Worm (Caenorhabditis elegans): ENCODE measurements around the gene bre-2.

Gene bre-2

DNA sequence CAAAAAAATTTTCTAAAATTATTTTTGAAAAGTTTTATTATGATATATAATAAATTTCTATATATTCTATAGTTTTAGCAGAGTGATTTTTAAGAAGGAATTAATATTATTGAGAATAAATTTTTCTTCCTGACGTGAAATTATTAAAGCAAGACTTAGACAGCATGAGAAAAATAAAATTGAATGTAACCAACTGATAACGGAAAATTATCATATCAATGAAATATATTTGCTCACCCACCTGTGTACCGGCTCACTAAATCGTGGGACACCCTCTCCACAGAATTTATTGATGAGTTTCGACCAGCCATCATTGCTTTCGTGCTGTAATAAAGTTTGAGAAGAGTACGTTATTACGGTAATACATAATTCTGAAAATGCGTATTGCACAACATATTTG is at the start of gene bre-2:
Gene bre-2, minus strand, starts transcription at position 326 of the 400 bp plus-strand sequence.
- TF ChIP-seq ref-1 (GFP tag; conservative IDR thresholded peaks at IDR 0.05) (no peak), ztf-29 (GFP tag; IDR thresholded peaks at IDR 0.05) (no peak), flt-1 (GFP tag; IDR thresholded peaks at IDR 0.05) (no peak), tab-1 (GFP tag; IDR thresholded peaks at IDR 0.05) (no peak), cog-1 (tag; optimal IDR thresholded peaks at IDR 0.05) (no peak), ztf-23 (GFP tag; IDR thresholded peaks at IDR 0.05) (no peak), T22C8.4 (GFP tag; IDR thresholded peaks at IDR 0.05) (no peak), klf-2 (GFP tag; conservative IDR thresholded peaks at IDR 0.05) (no peak)

DNA sequence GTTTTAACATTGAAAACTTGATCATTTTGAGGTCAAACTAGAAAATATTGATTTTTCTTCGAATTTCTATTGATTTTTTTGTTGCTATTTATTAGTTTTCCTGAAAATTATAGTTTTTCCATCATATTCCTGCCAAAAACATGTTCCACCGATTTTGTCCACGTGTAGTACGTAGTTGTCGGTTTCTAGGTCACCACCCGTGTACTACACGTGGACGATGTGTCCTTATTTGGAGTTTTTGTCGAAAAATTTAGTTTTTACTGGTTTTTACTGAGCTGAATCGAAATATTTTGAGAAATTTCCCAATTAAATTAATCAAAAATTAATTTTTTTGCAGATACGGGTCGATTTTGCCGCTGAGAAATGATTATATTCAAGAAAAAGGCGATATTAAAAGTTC is 48.3 kb upstream of the bre-2 start:
- TF ChIP-seq ztf-23 (GFP tag; IDR thresholded peaks at IDR 0.05) (0 out of 2 replicates have a peak, but pooled peaks have one; percentile 47), ztf-29 (GFP tag; IDR thresholded peaks at IDR 0.05) (no peak), cog-1 (tag; optimal IDR thresholded peaks at IDR 0.05) (peak; percentile 33)

DNA sequence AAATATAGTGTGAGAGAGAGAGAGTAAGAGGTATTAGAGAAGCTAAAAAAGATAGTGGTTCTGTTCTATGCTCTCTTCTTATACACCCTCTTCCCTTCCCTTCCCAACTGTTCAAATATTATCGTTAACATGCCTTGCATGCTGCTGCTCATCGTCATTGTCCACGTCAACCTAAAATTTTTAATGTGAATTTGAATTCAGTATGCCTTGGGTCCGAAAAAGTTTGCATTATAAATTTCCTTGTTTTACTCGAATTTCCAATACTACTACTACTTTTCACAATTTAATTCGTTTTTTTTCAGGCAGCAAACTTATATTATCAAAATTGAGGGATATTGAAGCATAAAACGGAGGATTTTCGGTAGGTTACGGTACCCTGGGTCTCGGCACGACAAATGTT is 47.7 kb upstream of the bre-2 start, which contains the start of gene gly-5:
Gene gly-5, plus strand, starts transcription at position 301 of the 400 bp plus-strand sequence.
- no peak for TF ChIP-seq ref-1 (GFP tag; conservative IDR thresholded peaks at IDR 0.05)
- TF ChIP-seq cog-1 (tag; optimal IDR thresholded peaks at IDR 0.05), result no peak
- no peak for TF ChIP-seq ztf-29 (GFP tag; IDR thresholded peaks at IDR 0.05)
- no peak for TF ChIP-seq klf-2 (GFP tag; conservative IDR thresholded peaks at IDR 0.05)
- no peak for TF ChIP-seq T22C8.4 (GFP tag; IDR thresholded peaks at IDR 0.05)
- no peak for TF ChIP-seq med-1 (GFP tag; optimal IDR thresholded peaks at IDR 0.05; ENCODE audit: insufficient read depth)
- no peak for TF ChIP-seq tab-1 (GFP tag; IDR thresholded peaks at IDR 0.05)
- no peak for TF ChIP-seq ztf-23 (GFP tag; IDR thresholded peaks at IDR 0.05)
- TF ChIP-seq flt-1 (GFP tag; IDR thresholded peaks at IDR 0.05), result no peak

DNA sequence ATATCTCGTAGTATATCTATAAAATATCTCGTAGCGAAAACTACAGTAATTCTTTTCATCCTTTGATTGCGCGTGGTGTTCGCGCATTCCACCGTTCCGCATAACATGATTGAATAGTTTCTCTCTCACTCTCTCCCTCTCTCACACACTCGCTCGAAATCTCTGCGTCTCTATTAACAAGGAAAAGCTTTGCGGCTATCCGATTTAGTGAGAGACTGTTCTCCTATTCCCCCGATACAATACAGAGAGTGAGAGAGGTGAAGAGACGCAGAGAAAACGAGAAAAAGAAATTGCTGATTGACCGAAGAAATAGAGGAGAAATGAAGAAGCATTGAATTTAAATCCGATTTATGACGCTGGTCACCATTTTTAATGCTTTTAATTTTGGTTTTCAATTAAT is 42.6 kb upstream of the bre-2 start:
- TF ChIP-seq flt-1 (GFP tag; IDR thresholded peaks at IDR 0.05), result no peak
- TF ChIP-seq ztf-29 (GFP tag; IDR thresholded peaks at IDR 0.05), result peak; percentile 74
- peak; percentile 63 for TF ChIP-seq cog-1 (tag; optimal IDR thresholded peaks at IDR 0.05)
- TF ChIP-seq ztf-23 (GFP tag; IDR thresholded peaks at IDR 0.05), result no peak

DNA sequence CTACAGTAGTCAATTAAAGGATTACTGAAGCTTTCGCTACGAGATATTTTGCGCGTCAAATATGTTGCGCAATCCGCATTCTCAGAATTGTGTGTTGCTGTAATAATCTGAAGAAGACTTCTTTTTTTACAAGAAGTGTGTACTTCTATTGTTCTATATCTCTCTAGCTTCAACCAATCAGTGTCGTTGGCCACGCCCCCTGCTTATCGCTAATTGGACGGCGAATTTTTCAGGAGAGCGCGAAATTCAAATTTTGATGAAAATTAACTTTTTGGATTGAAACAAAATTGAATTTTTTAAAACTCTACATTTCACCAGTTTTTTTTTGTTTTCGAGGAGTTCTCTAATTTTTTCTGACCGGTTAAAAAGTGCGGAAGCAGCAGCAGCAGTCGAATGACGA is 37.5 kb upstream of the bre-2 start:
- TF ChIP-seq T22C8.4 (GFP tag; IDR thresholded peaks at IDR 0.05), result no peak
- TF ChIP-seq med-1 (GFP tag; optimal IDR thresholded peaks at IDR 0.05; ENCODE audit: insufficient read depth), result no peak
- TF ChIP-seq ref-1 (GFP tag; conservative IDR thresholded peaks at IDR 0.05), result no peak
- TF ChIP-seq tab-1 (GFP tag; IDR thresholded peaks at IDR 0.05), result no peak
- TF ChIP-seq cog-1 (tag; optimal IDR thresholded peaks at IDR 0.05), result no peak
- TF ChIP-seq klf-2 (GFP tag; conservative IDR thresholded peaks at IDR 0.05), result no peak
- no peak for TF ChIP-seq ztf-23 (GFP tag; IDR thresholded peaks at IDR 0.05)
- TF ChIP-seq flt-1 (GFP tag; IDR thresholded peaks at IDR 0.05), result no peak

DNA sequence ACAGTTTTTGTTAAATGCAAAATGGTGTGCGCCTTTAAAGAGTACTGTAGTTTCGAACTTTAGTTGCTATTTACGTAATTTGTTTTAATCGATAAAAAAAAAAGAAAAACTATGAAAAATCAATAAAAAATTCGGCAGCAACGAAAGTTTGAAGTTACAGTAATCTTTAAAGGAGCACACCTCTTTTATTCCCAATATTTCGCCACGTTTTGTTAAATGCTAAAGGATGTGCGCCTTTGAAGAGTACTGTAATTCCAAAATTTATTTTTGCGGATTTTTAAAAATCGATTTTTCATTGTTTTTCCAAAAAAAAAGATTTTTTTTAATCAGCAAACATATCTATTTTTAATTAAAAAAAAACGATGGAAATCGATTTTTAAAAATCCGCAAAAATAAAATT is 34.3 kb upstream of the bre-2 start:
- TF ChIP-seq cog-1 (tag; optimal IDR thresholded peaks at IDR 0.05) (no peak), ref-1 (GFP tag; conservative IDR thresholded peaks at IDR 0.05) (no peak), ztf-29 (GFP tag; IDR thresholded peaks at IDR 0.05) (no peak), med-1 (GFP tag; optimal IDR thresholded peaks at IDR 0.05; ENCODE audit: insufficient read depth) (no peak), klf-2 (GFP tag; conservative IDR thresholded peaks at IDR 0.05) (no peak), tab-1 (GFP tag; IDR thresholded peaks at IDR 0.05) (no peak), ztf-23 (GFP tag; IDR thresholded peaks at IDR 0.05) (no peak), T22C8.4 (GFP tag; IDR thresholded peaks at IDR 0.05) (no peak), flt-1 (GFP tag; IDR thresholded peaks at IDR 0.05) (no peak)

DNA sequence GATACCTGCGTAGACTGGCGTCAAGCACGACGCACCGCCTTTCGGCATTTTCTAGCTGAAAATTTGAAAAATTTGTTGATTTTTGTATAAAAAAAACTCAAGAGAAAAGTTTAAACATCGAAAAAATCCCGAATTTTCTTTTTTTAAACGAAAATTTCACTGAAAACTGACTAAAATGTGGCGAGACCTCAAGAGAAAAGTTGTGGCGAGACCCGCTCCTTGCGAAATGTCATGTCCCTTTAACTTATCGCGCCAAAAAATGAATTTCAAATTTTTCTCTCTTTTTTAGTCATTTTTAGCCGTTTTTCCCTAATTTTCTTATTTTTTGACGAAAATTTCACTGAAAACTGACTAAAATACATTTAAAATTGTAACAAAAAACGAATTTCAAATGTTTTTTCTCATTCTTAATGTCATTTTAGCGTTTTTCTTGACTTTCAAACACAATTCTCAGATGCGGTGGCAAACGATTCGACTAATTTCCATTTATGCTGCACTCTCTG is 30.1 kb upstream of the bre-2 start, which contains the start of the genes snpc-1.2 and Y39E4B.5:
Gene snpc-1.2, minus strand, starts transcription at position 78 of the 503 bp plus-strand sequence.
Gene Y39E4B.5, plus strand, starts transcription at position 453 of the 503 bp plus-strand sequence.
- no peak for TF ChIP-seq med-1 (GFP tag; optimal IDR thresholded peaks at IDR 0.05; ENCODE audit: insufficient read depth)
- no peak for TF ChIP-seq ztf-23 (GFP tag; IDR thresholded peaks at IDR 0.05)
- TF ChIP-seq ref-1 (GFP tag; conservative IDR thresholded peaks at IDR 0.05), result no peak
- TF ChIP-seq klf-2 (GFP tag; conservative IDR thresholded peaks at IDR 0.05), result no peak
- no peak for TF ChIP-seq cog-1 (tag; optimal IDR thresholded peaks at IDR 0.05)
- no peak for TF ChIP-seq ztf-29 (GFP tag; IDR thresholded peaks at IDR 0.05)
- no peak for TF ChIP-seq tab-1 (GFP tag; IDR thresholded peaks at IDR 0.05)
- no peak for TF ChIP-seq flt-1 (GFP tag; IDR thresholded peaks at IDR 0.05)
- TF ChIP-seq T22C8.4 (GFP tag; IDR thresholded peaks at IDR 0.05), result no peak

DNA sequence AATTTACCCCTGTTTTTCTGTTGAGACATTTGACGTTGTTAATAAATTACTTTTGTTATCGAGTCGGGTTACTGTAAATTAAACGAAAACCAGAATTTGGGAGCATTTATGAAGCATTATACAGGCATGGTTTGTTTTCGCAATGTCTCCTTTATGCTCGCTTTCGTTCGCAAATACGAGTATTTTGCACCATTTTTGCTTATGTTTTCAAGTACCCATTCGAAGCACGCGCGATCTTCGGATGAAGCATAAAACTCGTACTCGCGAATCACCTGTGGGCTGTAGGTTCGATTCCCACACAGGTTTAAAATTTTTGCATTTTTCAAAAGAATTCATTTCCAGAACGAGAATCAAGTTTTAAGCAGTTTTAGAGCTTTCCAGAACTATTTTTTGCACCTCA is 25.5 kb upstream of the bre-2 start:
- TF ChIP-seq tab-1 (GFP tag; IDR thresholded peaks at IDR 0.05) (no peak), flt-1 (GFP tag; IDR thresholded peaks at IDR 0.05) (no peak), T22C8.4 (GFP tag; IDR thresholded peaks at IDR 0.05) (no peak), klf-2 (GFP tag; conservative IDR thresholded peaks at IDR 0.05) (no peak), cog-1 (tag; optimal IDR thresholded peaks at IDR 0.05) (no peak), med-1 (GFP tag; optimal IDR thresholded peaks at IDR 0.05; ENCODE audit: insufficient read depth) (no peak), ref-1 (GFP tag; conservative IDR thresholded peaks at IDR 0.05) (no peak), ztf-23 (GFP tag; IDR thresholded peaks at IDR 0.05) (no peak), ztf-29 (GFP tag; IDR thresholded peaks at IDR 0.05) (no peak)

DNA sequence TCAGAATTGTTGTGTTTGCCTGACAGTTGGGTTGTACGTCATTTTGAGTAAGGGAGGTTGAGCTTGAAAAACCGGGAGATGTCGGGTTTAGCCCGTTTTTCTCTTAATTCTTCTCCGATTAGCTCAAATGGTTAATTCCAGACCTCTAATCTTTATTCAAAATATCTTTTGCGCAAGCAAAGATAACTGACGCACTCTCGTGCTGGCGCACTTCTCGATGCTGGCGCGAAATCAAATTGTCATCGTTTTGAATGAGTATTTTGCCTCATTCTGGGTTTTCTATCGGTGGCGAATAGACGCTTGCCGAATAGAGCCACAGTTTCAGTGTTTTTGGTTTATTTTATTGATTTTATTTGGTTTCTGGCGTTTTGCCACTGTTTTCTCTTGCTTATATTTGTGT is 21.2 kb upstream of the bre-2 start:
- no peak for TF ChIP-seq klf-2 (GFP tag; conservative IDR thresholded peaks at IDR 0.05)
- TF ChIP-seq ztf-23 (GFP tag; IDR thresholded peaks at IDR 0.05), result peak; percentile 55; the same call in 1 of the 2 replicates

DNA sequence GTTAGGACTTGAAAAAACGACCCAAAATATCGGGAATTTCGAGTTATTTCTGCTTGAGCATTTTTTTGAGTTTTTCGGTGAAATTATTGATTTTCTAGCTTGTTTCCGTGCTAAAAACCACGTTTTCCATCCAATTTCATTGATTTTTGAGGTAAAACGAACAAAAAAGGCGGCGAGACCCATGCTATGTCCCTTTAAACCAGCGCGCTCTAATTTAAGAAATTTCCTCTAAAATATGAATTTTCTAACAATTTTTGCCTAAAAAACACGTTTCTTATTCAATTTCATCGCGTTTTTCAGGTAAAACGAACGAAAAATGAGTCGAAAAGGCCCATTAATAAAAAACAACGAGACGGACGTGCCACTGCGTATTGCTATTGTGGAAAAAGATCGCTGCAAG is 14.1 kb upstream of the bre-2 start, which contains the start of gene abce-1:
Gene abce-1, plus strand, starts transcription at position 301 of the 400 bp plus-strand sequence.
- TF ChIP-seq ztf-23 (GFP tag; IDR thresholded peaks at IDR 0.05), result no peak
